Comparison of ENCODE assay signal across 1 fruit fly cellular context in the genomic region with DNA sequence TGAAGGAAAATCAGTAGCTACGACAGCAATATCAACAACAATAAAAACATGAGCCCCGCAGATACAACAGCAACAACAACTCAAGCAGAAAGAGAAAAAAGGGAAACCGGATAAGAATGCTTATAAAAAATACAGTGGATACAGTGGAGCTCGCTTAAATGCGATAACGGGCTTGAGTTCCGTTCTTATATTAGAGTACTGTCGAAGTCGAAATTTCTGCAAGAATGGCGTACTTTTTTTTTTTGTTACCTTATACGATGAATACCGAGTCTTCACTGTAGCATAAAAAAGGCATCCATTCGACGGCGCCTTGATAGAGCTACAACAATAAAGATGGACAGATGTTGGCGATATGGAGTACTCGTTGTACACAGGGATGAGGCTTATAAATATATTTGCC.
TF ChIP-seq lines count a peak whose summit lies in the region.

No protein-coding gene starts in this region.

TF ChIP-seq in whole organism, embryonic, 481 proteins besides CTCF, POLR2A, EP300 and RAD21 (continued from another document and continues in another):
- TF ChIP-seq Atf3 (GFP tag; optimal IDR thresholded peaks at IDR 0.05; lab: Kevin White, UChicago): peak; percentile 24
- 0 out of 2 replicates have a peak, but pooled peaks have one; percentile 28 for TF ChIP-seq dati (GFP tag; IDR thresholded peaks at IDR 0.05; lab: Robert Waterston, UW)
- TF ChIP-seq CG10565 (GFP tag; optimal IDR thresholded peaks at IDR 0.05; lab: Kevin White, UChicago): no peak
- peak; percentile 11 for TF ChIP-seq Side (GFP tag; optimal IDR thresholded peaks at IDR 0.05; lab: Kevin White, UChicago)
- TF ChIP-seq Rfx (GFP tag; IDR thresholded peaks at IDR 0.05; lab: Robert Waterston, UW): peak; percentile 59
- no peak for TF ChIP-seq tna (GFP tag; IDR thresholded peaks at IDR 0.05; lab: Robert Waterston, UW; ENCODE audit: partially characterized antibody)
- TF ChIP-seq Mes4 (GFP tag; optimal IDR thresholded peaks at IDR 0.05; lab: Kevin White, UChicago): no peak
- no peak for TF ChIP-seq CG11398 (GFP tag; optimal IDR thresholded peaks at IDR 0.05; lab: Kevin White, UChicago)
- no peak for TF ChIP-seq crp (GFP tag; optimal IDR thresholded peaks at IDR 0.05; lab: Kevin White, UChicago)
- TF ChIP-seq CG18476 (GFP tag; optimal IDR thresholded peaks at IDR 0.05; lab: Kevin White, UChicago): no peak
- TF ChIP-seq CG3281 (GFP tag; optimal IDR thresholded peaks at IDR 0.05; lab: Kevin White, UChicago): no peak
- no peak for TF ChIP-seq Sry-β (GFP tag; optimal IDR thresholded peaks at IDR 0.05; lab: Kevin White, UChicago)
- no peak for TF ChIP-seq CG12659 (GFP tag; optimal IDR thresholded peaks at IDR 0.05; lab: Kevin White, UChicago)
- peak; percentile 12 for TF ChIP-seq CG18262 (tag; optimal IDR thresholded peaks at IDR 0.05; lab: Kevin White, UChicago)
- 0 out of 3 replicates have a peak, but pooled peaks have one; percentile 24 for TF ChIP-seq Aef1 (GFP tag; IDR thresholded peaks at IDR 0.05; lab: Robert Waterston, UW)
- TF ChIP-seq Deaf1 (tag; optimal IDR thresholded peaks at IDR 0.05; lab: Kevin White, UChicago): no peak
- TF ChIP-seq CG2116 (GFP tag; optimal IDR thresholded peaks at IDR 0.05; lab: Kevin White, UChicago): no peak
- TF ChIP-seq CG17328 (GFP tag; IDR thresholded peaks at IDR 0.05; lab: Robert Waterston, UW): peak; percentile 21; the same call in 1 of the 2 replicates
- peak; percentile 17 for TF ChIP-seq CG1602 (GFP tag; optimal IDR thresholded peaks at IDR 0.05; lab: Kevin White, UChicago)
- peak; percentile 33 for TF ChIP-seq CG10209 (GFP tag; optimal IDR thresholded peaks at IDR 0.05; lab: Kevin White, UChicago)
- TF ChIP-seq crc (GFP tag; optimal IDR thresholded peaks at IDR 0.05; lab: Kevin White, UChicago): no peak
- TF ChIP-seq CG2712 (tag; optimal IDR thresholded peaks at IDR 0.05; lab: Kevin White, UChicago): peak; percentile 35
- TF ChIP-seq ttk (GFP tag; IDR thresholded peaks at IDR 0.05; lab: Robert Waterston, UW): peak; percentile 49
- no peak for TF ChIP-seq vnd (GFP tag; IDR thresholded peaks at IDR 0.05; lab: Robert Waterston, UW; ENCODE audit: partially characterized antibody)
- 0 out of 3 replicates have a peak, but pooled peaks have one; percentile 33 for TF ChIP-seq CG11560 (tag; IDR thresholded peaks at IDR 0.05; lab: Robert Waterston, UW)
- peak; percentile 50; the same call in 1 of the 2 replicates for TF ChIP-seq lmd (GFP tag; IDR thresholded peaks at IDR 0.05; lab: Robert Waterston, UW)
- TF ChIP-seq CG3163 (GFP tag; optimal IDR thresholded peaks at IDR 0.05; lab: Kevin White, UChicago): no peak
- TF ChIP-seq Ets65A (GFP tag; lab: Kevin White, UChicago): peak; percentile 92
- TF ChIP-seq hkb (optimal IDR thresholded peaks at IDR 0.05; lab: Kevin White, UChicago): no peak
- TF ChIP-seq hkb (GFP tag; IDR thresholded peaks at IDR 0.05; lab: Robert Waterston, UW): 0 out of 2 replicates have a peak, but pooled peaks have one; percentile 29
- TF ChIP-seq nom (GFP tag; optimal IDR thresholded peaks at IDR 0.05; lab: Kevin White, UChicago): peak; percentile 1
- TF ChIP-seq ap (GFP tag; IDR thresholded peaks at IDR 0.05; lab: Robert Waterston, UW): no peak
- no peak for TF ChIP-seq dm (GFP tag; optimal IDR thresholded peaks at IDR 0.05; lab: Kevin White, UChicago)
- peak; percentile 42 for TF ChIP-seq Sox102F (GFP tag; optimal IDR thresholded peaks at IDR 0.05; lab: Kevin White, UChicago)
- no peak for TF ChIP-seq danr (GFP tag; IDR thresholded peaks at IDR 0.05; lab: Robert Waterston, UW)
- TF ChIP-seq CG2202 (tag; optimal IDR thresholded peaks at IDR 0.05; lab: Kevin White, UChicago): no peak
- no peak for TF ChIP-seq cg (GFP tag; optimal IDR thresholded peaks at IDR 0.05; lab: Kevin White, UChicago)
- TF ChIP-seq sima (GFP tag; optimal IDR thresholded peaks at IDR 0.05; lab: Kevin White, UChicago): no peak
- peak; percentile 75 for TF ChIP-seq sqz (GFP tag; optimal IDR thresholded peaks at IDR 0.05; lab: Kevin White, UChicago)
- peak; percentile 34 for TF ChIP-seq CG4424 (GFP tag; optimal IDR thresholded peaks at IDR 0.05; lab: Kevin White, UChicago)
- TF ChIP-seq gro (GFP tag; optimal IDR thresholded peaks at IDR 0.05; lab: Kevin White, UChicago): peak; percentile 0
- TF ChIP-seq Awh (GFP tag; IDR thresholded peaks at IDR 0.05; lab: Robert Waterston, UW): no peak
- peak; percentile 21 for TF ChIP-seq CG13775 (GFP tag; optimal IDR thresholded peaks at IDR 0.05; lab: Kevin White, UChicago)
- no peak for TF ChIP-seq Sry-δ (GFP tag; optimal IDR thresholded peaks at IDR 0.05; lab: Kevin White, UChicago)
- TF ChIP-seq Fer2 (tag; optimal IDR thresholded peaks at IDR 0.05; lab: Kevin White, UChicago): no peak
- no peak for TF ChIP-seq CG31365 (tag; optimal IDR thresholded peaks at IDR 0.05; lab: Kevin White, UChicago)
- TF ChIP-seq Optix (GFP tag; IDR thresholded peaks at IDR 0.05; lab: Robert Waterston, UW): 0 out of 3 replicates have a peak, but pooled peaks have one; percentile 22
- TF ChIP-seq Chrac-16 (GFP tag; optimal IDR thresholded peaks at IDR 0.05; lab: Kevin White, UChicago): peak; percentile 41
- no peak for TF ChIP-seq CG8388 (GFP tag; optimal IDR thresholded peaks at IDR 0.05; lab: Kevin White, UChicago)
- TF ChIP-seq D19A (tag; optimal IDR thresholded peaks at IDR 0.05; lab: Kevin White, UChicago): no peak
- TF ChIP-seq CrebB (tag; optimal IDR thresholded peaks at IDR 0.05; lab: Kevin White, UChicago): no peak
- no peak for TF ChIP-seq bbx (GFP tag; IDR thresholded peaks at IDR 0.05; lab: Robert Waterston, UW; ENCODE audit: partially characterized antibody)
- peak; percentile 27 for TF ChIP-seq CG9727 (GFP tag; optimal IDR thresholded peaks at IDR 0.05; lab: Kevin White, UChicago)
- TF ChIP-seq CG9932 (GFP tag; IDR thresholded peaks at IDR 0.05; lab: Robert Waterston, UW): peak; percentile 37; the same call in 1 of the 2 replicates
- peak; percentile 58; the same call in 1 of the 3 replicates for TF ChIP-seq H15 (GFP tag; IDR thresholded peaks at IDR 0.05; lab: Robert Waterston, UW)
- TF ChIP-seq grau (tag; optimal IDR thresholded peaks at IDR 0.05; lab: Kevin White, UChicago): peak; percentile 83
- TF ChIP-seq abd-A (tag; optimal IDR thresholded peaks at IDR 0.05; lab: Kevin White, UChicago): peak; percentile 0
- TF ChIP-seq CG4730 (GFP tag; IDR thresholded peaks at IDR 0.05; lab: Robert Waterston, UW): peak; percentile 11; the same call in 1 of the 2 replicates
- TF ChIP-seq sens-2 (GFP tag; IDR thresholded peaks at IDR 0.05; lab: Robert Waterston, UW): 0 out of 2 replicates have a peak, but pooled peaks have one; percentile 35
- peak; percentile 41 for TF ChIP-seq bab2 (GFP tag; optimal IDR thresholded peaks at IDR 0.05; lab: Kevin White, UChicago)
- no peak for TF ChIP-seq Hr78 (GFP tag; optimal IDR thresholded peaks at IDR 0.05; lab: Kevin White, UChicago)
- TF ChIP-seq unpg (GFP tag; optimal IDR thresholded peaks at IDR 0.05; lab: Kevin White, UChicago): peak; percentile 48
- TF ChIP-seq trem (tag; optimal IDR thresholded peaks at IDR 0.05; lab: Kevin White, UChicago): no peak
- peak; percentile 56; the same call in 1 of the 3 replicates for TF ChIP-seq otp (GFP tag; IDR thresholded peaks at IDR 0.05; lab: Robert Waterston, UW)
- TF ChIP-seq Dref (GFP tag; IDR thresholded peaks at IDR 0.05; lab: Robert Waterston, UW): no peak
- TF ChIP-seq trh (GFP tag; optimal IDR thresholded peaks at IDR 0.05; lab: Kevin White, UChicago): no peak
- TF ChIP-seq eve (GFP tag; optimal IDR thresholded peaks at IDR 0.05; lab: Kevin White, UChicago): no peak
- TF ChIP-seq CG2889 (GFP tag; IDR thresholded peaks at IDR 0.05; lab: Robert Waterston, UW): no peak
- peak; percentile 55 for TF ChIP-seq dmrt99B (tag; optimal IDR thresholded peaks at IDR 0.05; lab: Kevin White, UChicago)
- no peak for TF ChIP-seq Ssrp (tag; optimal IDR thresholded peaks at IDR 0.05; lab: Kevin White, UChicago)
- no peak for TF ChIP-seq fru (optimal IDR thresholded peaks at IDR 0.05; lab: Kevin White, UChicago)
- TF ChIP-seq CG10543 (GFP tag; optimal IDR thresholded peaks at IDR 0.05; lab: Kevin White, UChicago): no peak
- no peak for TF ChIP-seq CG6654 (GFP tag; optimal IDR thresholded peaks at IDR 0.05; lab: Kevin White, UChicago)
- peak; percentile 54 for TF ChIP-seq CG14014 (GFP tag; IDR thresholded peaks at IDR 0.05; lab: Robert Waterston, UW)
- TF ChIP-seq Dek (tag; optimal IDR thresholded peaks at IDR 0.05; lab: Kevin White, UChicago): no peak
- no peak for TF ChIP-seq Trl (optimal IDR thresholded peaks at IDR 0.05; lab: Kevin White, UChicago)
- peak; percentile 39 for TF ChIP-seq Trl (GFP tag; optimal IDR thresholded peaks at IDR 0.05; lab: Kevin White, UChicago)
- peak; percentile 75 for TF ChIP-seq sens (GFP tag; lab: Kevin White, UChicago)
- TF ChIP-seq ind (GFP tag; optimal IDR thresholded peaks at IDR 0.05; lab: Kevin White, UChicago): peak; percentile 51
- TF ChIP-seq tup (GFP tag; optimal IDR thresholded peaks at IDR 0.05; lab: Kevin White, UChicago): no peak
- TF ChIP-seq CG10366 (GFP tag; IDR thresholded peaks at IDR 0.05; lab: Robert Waterston, UW): peak; percentile 37; the same call in 1 of the 2 replicates
- no peak for TF ChIP-seq da (GFP tag; optimal IDR thresholded peaks at IDR 0.05; lab: Kevin White, UChicago)
- no peak for TF ChIP-seq run (tag; optimal IDR thresholded peaks at IDR 0.05; lab: Kevin White, UChicago)
- no peak for TF ChIP-seq CG32767 (GFP tag; IDR thresholded peaks at IDR 0.05; lab: Robert Waterston, UW)
- peak; percentile 37 for TF ChIP-seq CG13296 (GFP tag; optimal IDR thresholded peaks at IDR 0.05; lab: Kevin White, UChicago)
- TF ChIP-seq Atf6 (GFP tag; IDR thresholded peaks at IDR 0.05; lab: Robert Waterston, UW): no peak
- no peak for TF ChIP-seq Ets97D (GFP tag; optimal IDR thresholded peaks at IDR 0.05; lab: Kevin White, UChicago)
- no peak for TF ChIP-seq CG8281 (tag; optimal IDR thresholded peaks at IDR 0.05; lab: Kevin White, UChicago)
- no peak for TF ChIP-seq zf30C (GFP tag; optimal IDR thresholded peaks at IDR 0.05; lab: Kevin White, UChicago)
- TF ChIP-seq ewg (GFP tag; optimal IDR thresholded peaks at IDR 0.05; lab: Kevin White, UChicago): no peak
- 0 out of 2 replicates have a peak, but pooled peaks have one; percentile 20 for TF ChIP-seq Gsc (GFP tag; IDR thresholded peaks at IDR 0.05; lab: Robert Waterston, UW)
- TF ChIP-seq CG11504 (tag; optimal IDR thresholded peaks at IDR 0.05; lab: Kevin White, UChicago): peak; percentile 55
- TF ChIP-seq mam (GFP tag; optimal IDR thresholded peaks at IDR 0.05; lab: Kevin White, UChicago): peak; percentile 62
- peak; percentile 25 for TF ChIP-seq CG9609 (GFP tag; optimal IDR thresholded peaks at IDR 0.05; lab: Kevin White, UChicago)
- TF ChIP-seq pb (GFP tag; optimal IDR thresholded peaks at IDR 0.05; lab: Kevin White, UChicago): no peak
- TF ChIP-seq pzg (GFP tag; optimal IDR thresholded peaks at IDR 0.05; lab: Kevin White, UChicago): no peak
- TF ChIP-seq HmgD (GFP tag; optimal IDR thresholded peaks at IDR 0.05; lab: Kevin White, UChicago): peak; percentile 14
- 0 out of 2 replicates have a peak, but pooled peaks have one; percentile 33 for TF ChIP-seq Drgx (GFP tag; IDR thresholded peaks at IDR 0.05; lab: Robert Waterston, UW)
- TF ChIP-seq CG18764 (GFP tag; optimal IDR thresholded peaks at IDR 0.05; lab: Kevin White, UChicago): no peak
- no peak for TF ChIP-seq CG1832 (GFP tag; optimal IDR thresholded peaks at IDR 0.05; lab: Kevin White, UChicago)
- TF ChIP-seq CG17385 (GFP tag; optimal IDR thresholded peaks at IDR 0.05; lab: Kevin White, UChicago): peak; percentile 18
- TF ChIP-seq CG15696 (tag; optimal IDR thresholded peaks at IDR 0.05; lab: Kevin White, UChicago): peak; percentile 16
- TF ChIP-seq cato (GFP tag; optimal IDR thresholded peaks at IDR 0.05; lab: Kevin White, UChicago; ENCODE audit: borderline replicate concordance): no peak
- no peak for TF ChIP-seq Tbp (GFP tag; optimal IDR thresholded peaks at IDR 0.05; lab: Kevin White, UChicago)
- TF ChIP-seq Stat92E (GFP tag; optimal IDR thresholded peaks at IDR 0.05; lab: Kevin White, UChicago): no peak
- TF ChIP-seq CG13287 (GFP tag; IDR thresholded peaks at IDR 0.05; lab: Robert Waterston, UW; ENCODE audit: partially characterized antibody): no peak
- no peak for TF ChIP-seq CG2199 (GFP tag; IDR thresholded peaks at IDR 0.05; lab: Robert Waterston, UW)
- peak; percentile 43 for TF ChIP-seq az2 (GFP tag; optimal IDR thresholded peaks at IDR 0.05; lab: Kevin White, UChicago)
- 0 out of 2 replicates have a peak, but pooled peaks have one; percentile 22 for TF ChIP-seq E2f1 (GFP tag; IDR thresholded peaks at IDR 0.05; lab: Robert Waterston, UW)
- TF ChIP-seq Hmr (GFP tag; optimal IDR thresholded peaks at IDR 0.05; lab: Kevin White, UChicago): peak; percentile 27
- 0 out of 2 replicates have a peak, but pooled peaks have one; percentile 12 for TF ChIP-seq seq (GFP tag; IDR thresholded peaks at IDR 0.05; lab: Robert Waterston, UW)
- no peak for TF ChIP-seq Poxn (GFP tag; IDR thresholded peaks at IDR 0.05; lab: Robert Waterston, UW)
- no peak for TF ChIP-seq salm (tag; optimal IDR thresholded peaks at IDR 0.05; lab: Kevin White, UChicago)
- TF ChIP-seq CG6254 (GFP tag; optimal IDR thresholded peaks at IDR 0.05; lab: Kevin White, UChicago): no peak
- no peak for TF ChIP-seq CG7372 (GFP tag; IDR thresholded peaks at IDR 0.05; lab: Robert Waterston, UW)
- peak; percentile 15 for TF ChIP-seq CG5245 (GFP tag; optimal IDR thresholded peaks at IDR 0.05; lab: Kevin White, UChicago)
- no peak for TF ChIP-seq CG14050 (GFP tag; IDR thresholded peaks at IDR 0.05; lab: Robert Waterston, UW)
- TF ChIP-seq CG17186 (GFP tag; optimal IDR thresholded peaks at IDR 0.05; lab: Kevin White, UChicago): no peak
- TF ChIP-seq CG12942 (GFP tag; optimal IDR thresholded peaks at IDR 0.05; lab: Kevin White, UChicago): no peak
- no peak for TF ChIP-seq CG10274 (GFP tag; optimal IDR thresholded peaks at IDR 0.05; lab: Kevin White, UChicago)
- no peak; the same call in 1 of the 2 replicates for TF ChIP-seq CG31441 (GFP tag; IDR thresholded peaks at IDR 0.05; lab: Robert Waterston, UW)
- TF ChIP-seq B-H2 (GFP tag; optimal IDR thresholded peaks at IDR 0.05; lab: Kevin White, UChicago): no peak
- no peak for TF ChIP-seq Bdp1 (GFP tag; optimal IDR thresholded peaks at IDR 0.05; lab: Kevin White, UChicago)
- no peak for TF ChIP-seq CG43689 (GFP tag; IDR thresholded peaks at IDR 0.05; lab: Robert Waterston, UW)
- no peak for TF ChIP-seq Sox100B (GFP tag; optimal IDR thresholded peaks at IDR 0.05; lab: Kevin White, UChicago)
- TF ChIP-seq Dbx (GFP tag; IDR thresholded peaks at IDR 0.05; lab: Robert Waterston, UW): no peak
- TF ChIP-seq Sin3A (optimal IDR thresholded peaks at IDR 0.05; lab: Kevin White, UChicago): no peak
- TF ChIP-seq tgo (GFP tag; IDR thresholded peaks at IDR 0.05; lab: Robert Waterston, UW): peak; percentile 47; the same call in 1 of the 3 replicates
